Fruit fly (Drosophila melanogaster) whole organism, embryonic: ENCODE measurements around the gene p115.

ENCODE experiments used
- ATbp ChIP-seq: fragments of 200-800 bp; sonication (Bioruptor generic); optimal IDR thresholded peaks from 2 replicates; lab custom pipeline; 2017; ENCODE audit warnings: missing biosample characterization, mild to moderate bottlenecking, missing genetic modification characterization, missing genetic modification reagents
- CG10431 ChIP-seq: fragments of 200-800 bp; sonication (Bioruptor generic); optimal IDR thresholded peaks from 3 replicates; lab custom pipeline; 2018; ENCODE audit warnings: missing biosample characterization, mild to moderate bottlenecking, missing genetic modification characterization
- CG12391 ChIP-seq: fragments of 200-800 bp; sonication (Bioruptor generic); optimal IDR thresholded peaks from 3 replicates; lab custom pipeline; 2018; ENCODE audit warnings: missing biosample characterization, mild to moderate bottlenecking, missing genetic modification characterization, moderate library complexity
- CG14710 ChIP-seq: fragments of 200-800 bp; sonication (Bioruptor generic); optimal IDR thresholded peaks from 3 replicates; lab custom pipeline; 2019; ENCODE audit warnings: missing biosample characterization, mild to moderate bottlenecking, missing genetic modification characterization, moderate library complexity
- CG15269 ChIP-seq: fragments of 200-800 bp; sonication (Bioruptor generic); optimal IDR thresholded peaks from 2 replicates; lab custom pipeline; 2018; ENCODE audit warnings: missing biosample characterization, mild to moderate bottlenecking, missing genetic modification characterization, moderate library complexity
- CG17829 ChIP-seq: fragments of 200-800 bp; optimal IDR thresholded peaks from 2 replicates; lab custom pipeline; 2019; ENCODE audit warnings: missing biosample characterization, mild to moderate bottlenecking, missing genetic modification characterization, moderate library complexity
- CG1832 ChIP-seq: fragments of 200-800 bp; sonication (Bioruptor generic); optimal IDR thresholded peaks from 2 replicates; lab custom pipeline; 2017; ENCODE audit warnings: missing biosample characterization, mild to moderate bottlenecking, missing genetic modification characterization, inconsistent platforms
- CG2712 ChIP-seq: fragments of 200-800 bp; optimal IDR thresholded peaks from 3 replicates; lab custom pipeline; 2019; ENCODE audit warnings: missing biosample characterization, mild to moderate bottlenecking, missing genetic modification characterization, moderate library complexity
- CG3065 ChIP-seq: fragments of 200-800 bp; sonication (Bioruptor generic); optimal IDR thresholded peaks from 2 replicates; lab custom pipeline; 2016; ENCODE audit warnings: missing biosample characterization, missing genetic modification characterization
- CG31441 ChIP-seq: fragments of 200-800 bp; sonication (Bioruptor generic); IDR thresholded peaks from 2 replicates; pipeline ENCODE4 v1.3.6; 2022; ENCODE audit warnings: missing biosample characterization, missing genetic modification characterization
- CG32767 ChIP-seq: fragments of 200-800 bp; sonication (Bioruptor generic); IDR thresholded peaks from 2 replicates; pipeline ENCODE4 v1.3.6; 2022; ENCODE audit warnings: missing biosample characterization, missing genetic modification characterization
- CG34422 ChIP-seq: fragments of 200-800 bp; sonication (Bioruptor generic); IDR thresholded peaks from 3 replicates; pipeline ENCODE4 v1.3.6; 2022; ENCODE audit warnings: missing biosample characterization, missing genetic modification characterization
- CG3726 ChIP-seq: fragments of 200-800 bp; sonication (Bioruptor generic); IDR thresholded peaks from 3 replicates; pipeline ENCODE4, ENCODE4 v1.3.6; 2022; ENCODE audit warnings: missing biosample characterization, missing genetic modification characterization
- CG42726 ChIP-seq: fragments of 200-800 bp; sonication (Bioruptor generic); IDR thresholded peaks from 2 replicates; pipeline ENCODE4 v1.3.6; 2022; ENCODE audit warnings: missing biosample characterization, missing genetic modification characterization; ENCODE audit not compliant: partially characterized antibody
- CG4360 ChIP-seq: fragments of 200-800 bp; sonication (Bioruptor generic); IDR thresholded peaks from 2 replicates; pipeline ENCODE4 v1.3.6; 2022; ENCODE audit warnings: missing biosample characterization, missing genetic modification characterization
- CG8924 ChIP-seq: fragments of 200-800 bp; optimal IDR thresholded peaks from 3 replicates; lab custom pipeline; 2019; ENCODE audit warnings: missing biosample characterization, mild to moderate bottlenecking, missing genetic modification characterization, moderate library complexity
- Camta ChIP-seq: fragments of 200-800 bp; sonication (Bioruptor generic); optimal IDR thresholded peaks from 2 replicates; lab custom pipeline; 2016; ENCODE audit warnings: missing biosample characterization, missing genetic modification characterization
- Chrac-16 ChIP-seq: fragments of 200-800 bp; sonication (Bioruptor generic); optimal IDR thresholded peaks from 3 replicates; lab custom pipeline; 2016; ENCODE audit warnings: missing biosample characterization, missing genetic modification characterization
- Ets65A ChIP-seq: fragments of 200-800 bp; sonication (Bioruptor generic); peaks from one replicate; lab custom pipeline; 2016; ENCODE audit warnings: missing biosample characterization, missing genetic modification characterization
- H15 ChIP-seq: fragments of 200-800 bp; sonication (Bioruptor generic); IDR thresholded peaks from 3 replicates; pipeline ENCODE4 v1.3.6; 2022; ENCODE audit warnings: missing biosample characterization, missing genetic modification characterization
- HLHmδ ChIP-seq: fragments of 200-800 bp; sonication (Bioruptor generic); optimal IDR thresholded peaks from 2 replicates; lab custom pipeline; 2018; ENCODE audit warnings: missing biosample characterization, mild to moderate bottlenecking, missing genetic modification characterization, moderate library complexity
- HmgD ChIP-seq: fragments of 200-800 bp; sonication (Bioruptor generic); optimal IDR thresholded peaks from 3 replicates; lab custom pipeline; 2016; ENCODE audit warnings: missing biosample characterization, missing genetic modification characterization
- Hr39 ChIP-seq: fragments of >200 bp; optimal IDR thresholded peaks from 2 replicates; lab custom pipeline; 2017
- NC2β ChIP-seq: fragments of 200-800 bp; sonication (Bioruptor generic); optimal IDR thresholded peaks from 2 replicates; lab custom pipeline; 2016; ENCODE audit warnings: missing biosample characterization, missing genetic modification characterization
- Sox102F ChIP-seq: fragments of 200-800 bp; sonication (Bioruptor generic); optimal IDR thresholded peaks from 2 replicates; lab custom pipeline; 2018; ENCODE audit warnings: missing biosample characterization, mild to moderate bottlenecking, missing genetic modification characterization, moderate library complexity
- Sry-β ChIP-seq: fragments of 200-800 bp; sonication (Bioruptor generic); optimal IDR thresholded peaks from 2 replicates; lab custom pipeline; 2018; ENCODE audit warnings: missing biosample characterization, mild to moderate bottlenecking, missing genetic modification characterization, moderate library complexity
- Trl ChIP-seq, 3 experiments: fragments of >200 bp in 2 of 3; fragments of 200-800 bp in 1 of 3; sonication (Bioruptor generic) in 1 of 3; optimal IDR thresholded peaks; 2 replicates in 1 of 3; 3 replicates in 2 of 3; lab custom pipeline; 2016 to 2017; ENCODE audit warnings: missing biosample characterization in 1 of 3, missing genetic modification characterization in 1 of 3
- Xrp1 ChIP-seq: fragments of 200-800 bp; sonication (Bioruptor generic); IDR thresholded peaks from 2 replicates; pipeline ENCODE4 v1.3.6; 2022; ENCODE audit warnings: missing biosample characterization, missing genetic modification characterization
- ab ChIP-seq: fragments of 200-800 bp; sonication (Bioruptor generic); optimal IDR thresholded peaks from 2 replicates; lab custom pipeline; 2016; ENCODE audit warnings: missing biosample characterization, missing genetic modification characterization
- amos ChIP-seq: fragments of 200-800 bp; sonication (Bioruptor generic); IDR thresholded peaks from 2 replicates; pipeline ENCODE4 v1.3.6; 2022; ENCODE audit warnings: missing biosample characterization, missing genetic modification characterization; ENCODE audit not compliant: partially characterized antibody
- cad ChIP-seq: fragments of >200 bp; optimal IDR thresholded peaks from 2 replicates; lab custom pipeline; 2017; ENCODE audit warnings: missing biosample characterization, missing genetic modification characterization
- chif ChIP-seq, 2 experiments: fragments of 200-800 bp; sonication (Bioruptor generic); optimal IDR thresholded peaks; 3 replicates each; lab custom pipeline; 2016; ENCODE audit warnings: missing biosample characterization in 2 of 2, missing genetic modification characterization in 2 of 2
- croc ChIP-seq: fragments of 200-800 bp; sonication (Bioruptor generic); conservative IDR thresholded peaks from 3 replicates; pipeline ENCODE4 v1.3.6; 2022; ENCODE audit warnings: missing biosample characterization, missing genetic modification characterization
- dimm ChIP-seq: fragments of 200-800 bp; sonication (Bioruptor generic); IDR thresholded peaks from 2 replicates; pipeline ENCODE4 v1.3.6; 2022; ENCODE audit warnings: missing biosample characterization, missing genetic modification characterization
- exex ChIP-seq: fragments of 200-800 bp; sonication (Bioruptor generic); optimal IDR thresholded peaks from 4 replicates; lab custom pipeline; 2018; ENCODE audit warnings: missing biosample characterization, mild to moderate bottlenecking, missing genetic modification characterization, moderate library complexity
- hkb ChIP-seq, 2 experiments: fragments of 200-800 bp in 1 of 2; fragments of >200 bp in 1 of 2; sonication (Bioruptor generic) in 1 of 2; IDR thresholded peaks in 1 of 2; optimal IDR thresholded peaks in 1 of 2; 2 replicates each; pipeline versions ENCODE4 v1.3.6 to Lab custom; 2017 to 2022; ENCODE audit warnings: missing biosample characterization in 1 of 2, missing genetic modification characterization in 1 of 2
- insv ChIP-seq, 2 experiments: fragments of 200-800 bp; sonication (Bioruptor generic); optimal IDR thresholded peaks; 3 replicates each; lab custom pipeline; 2016 to 2018; ENCODE audit warnings: missing biosample characterization in 2 of 2, missing genetic modification characterization in 2 of 2
- kni ChIP-seq: fragments of 200-800 bp; sonication (Bioruptor generic); optimal IDR thresholded peaks from 3 replicates; lab custom pipeline; 2017; ENCODE audit warnings: mild to moderate bottlenecking, missing biosample characterization, missing genetic modification reagents, missing genetic modification characterization
- mld ChIP-seq: fragments of 200-800 bp; sonication (Bioruptor generic); IDR thresholded peaks from 3 replicates; pipeline ENCODE4 v1.3.6; 2022; ENCODE audit warnings: missing biosample characterization, missing genetic modification characterization; ENCODE audit not compliant: partially characterized antibody
- pfk ChIP-seq: fragments of 200-800 bp; sonication (Bioruptor generic); optimal IDR thresholded peaks from 2 replicates; lab custom pipeline; 2018; ENCODE audit warnings: missing biosample characterization, mild to moderate bottlenecking, missing genetic modification characterization, moderate library complexity
- phol ChIP-seq: fragments of 200-800 bp; sonication (Bioruptor generic); optimal IDR thresholded peaks from 3 replicates; lab custom pipeline; 2018; ENCODE audit warnings: missing biosample characterization, mild to moderate bottlenecking, missing genetic modification characterization, moderate library complexity
- prd ChIP-seq, 3 experiments: fragments of >200 bp in 2 of 3; fragments of 200-800 bp in 1 of 3; sonication (Bioruptor generic) in 1 of 3; optimal IDR thresholded peaks in 2 of 3; IDR thresholded peaks in 1 of 3; 2 replicates in 2 of 3; 3 replicates in 1 of 3; pipeline versions ENCODE4 v1.3.6 to Lab custom; 2017 to 2022; ENCODE audit warnings: missing biosample characterization in 1 of 3, missing genetic modification characterization in 1 of 3
- row ChIP-seq: fragments of 200-800 bp; sonication (Bioruptor generic); IDR thresholded peaks from 3 replicates; pipeline ENCODE4 v1.3.6; 2022; ENCODE audit warnings: missing biosample characterization, missing genetic modification characterization
- scrt ChIP-seq: fragments of 200-800 bp; sonication (Bioruptor generic); optimal IDR thresholded peaks from 2 replicates; lab custom pipeline; 2018; ENCODE audit warnings: missing biosample characterization, mild to moderate bottlenecking, missing genetic modification characterization, moderate library complexity
- sim ChIP-seq: fragments of 200-800 bp; sonication (Bioruptor generic); IDR thresholded peaks from 2 replicates; pipeline ENCODE4 v1.3.6; 2022; ENCODE audit warnings: missing biosample characterization, missing genetic modification characterization
- sqz ChIP-seq: fragments of 200-800 bp; sonication (Bioruptor generic); optimal IDR thresholded peaks from 3 replicates; lab custom pipeline; 2018; ENCODE audit warnings: missing biosample characterization, mild to moderate bottlenecking, missing genetic modification characterization
- zen2 ChIP-seq: fragments of 200-800 bp; sonication (Bioruptor generic); IDR thresholded peaks from 3 replicates; pipeline ENCODE4 v1.3.6; 2022; ENCODE audit warnings: missing biosample characterization, missing genetic modification characterization; ENCODE audit not compliant: partially characterized antibody

p115 gene

DNA sequence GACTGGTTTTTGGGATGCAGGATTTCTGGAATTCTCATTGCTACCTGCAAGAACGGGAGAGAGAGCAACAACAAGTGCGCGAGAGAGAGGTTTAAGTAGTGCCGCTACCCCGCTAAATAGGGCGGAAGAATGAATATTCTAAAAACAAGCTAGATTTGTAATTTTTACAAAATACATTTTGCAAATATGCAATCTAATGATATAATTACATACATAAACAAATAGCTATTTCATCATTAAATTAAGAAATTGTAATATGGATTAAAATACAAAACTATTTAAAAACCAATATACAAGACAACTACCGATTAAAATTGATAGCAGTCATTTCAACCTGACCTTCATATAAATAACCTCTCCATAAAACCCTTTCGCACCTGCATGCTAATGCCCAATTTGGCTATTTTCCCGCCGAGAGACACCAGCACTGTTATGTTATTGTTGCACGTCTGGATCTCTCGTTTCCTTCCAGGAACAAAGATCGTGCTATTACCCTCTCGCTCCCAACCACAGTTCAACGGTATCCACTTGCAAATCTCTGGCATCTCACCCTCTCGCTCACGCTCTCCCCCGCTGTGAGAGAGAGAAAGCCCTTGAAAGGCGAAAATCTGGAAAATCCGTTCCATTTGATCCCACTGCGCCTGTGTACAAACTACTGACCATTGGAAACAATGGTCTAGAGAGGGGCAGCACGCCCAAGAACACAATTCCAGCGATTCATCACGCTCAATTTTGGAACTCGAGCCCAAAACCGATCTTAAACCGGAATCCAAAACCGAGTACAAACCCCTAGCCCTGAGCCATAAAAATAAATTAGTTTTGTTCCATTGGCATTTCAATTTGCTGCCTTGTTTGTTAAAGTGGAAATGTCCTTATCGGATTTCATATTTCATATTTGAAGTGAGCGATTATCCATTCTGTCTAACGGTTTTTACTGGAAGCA lies 2.0 kb upstream of the p115 start, which contains the start of gene Nek2 (continued):
- peak; percentile 18 for TF ChIP-seq CG14710 (tag; lab: Kevin White, UChicago)
- TF ChIP-seq CG32767 (GFP tag; lab: Robert Waterston, UW) = no peak
- TF ChIP-seq scrt (GFP tag; lab: Kevin White, UChicago) = no peak
- TF ChIP-seq Trl (optimal IDR thresholded peaks at IDR 0.05; lab: Kevin White, UChicago) = peak in 1 of 2 experiments; percentile 57
- no peak for TF ChIP-seq Trl (GFP tag; optimal IDR thresholded peaks at IDR 0.05; lab: Kevin White, UChicago)
- TF ChIP-seq CG3065 (GFP tag; lab: Kevin White, UChicago) = no peak
- TF ChIP-seq CG15269 (tag; lab: Kevin White, UChicago) = no peak
- TF ChIP-seq kni (GFP tag; lab: Kevin White, UChicago) = peak; percentile 25
- TF ChIP-seq zen2 (GFP tag; lab: Robert Waterston, UW) = no peak
- TF ChIP-seq pfk (GFP tag; lab: Kevin White, UChicago) = peak; percentile 43
- no peak for TF ChIP-seq mld (GFP tag; lab: Robert Waterston, UW)
- peak; percentile 4 for TF ChIP-seq HLHmδ
- TF ChIP-seq HmgD = no peak
- no peak for TF ChIP-seq CG8924 (tag; lab: Kevin White, UChicago)
- TF ChIP-seq insv (GFP tag; optimal IDR thresholded peaks at IDR 0.05; lab: Kevin White, UChicago) = peak in 1 of 2 experiments; percentile 77
- no peak for TF ChIP-seq hkb (optimal IDR thresholded peaks at IDR 0.05; lab: Kevin White, UChicago)
- TF ChIP-seq hkb (GFP tag; IDR thresholded peaks at IDR 0.05; lab: Robert Waterston, UW) = no peak
- peak; percentile 37 for TF ChIP-seq CG12391 (tag; lab: Kevin White, UChicago)
- TF ChIP-seq ATbp (GFP tag; lab: Kevin White, UChicago) = no peak
- no peak for TF ChIP-seq H15
- no peak for TF ChIP-seq CG34422 (GFP tag; lab: Robert Waterston, UW)
- peak; percentile 67 for TF ChIP-seq CG1832 (GFP tag; lab: Kevin White, UChicago)
- peak; percentile 55 for TF ChIP-seq cad (GFP tag; lab: Kevin White, UChicago)
- TF ChIP-seq Hr39 (lab: Kevin White, UChicago) = no peak
- peak; percentile 89 for TF ChIP-seq Sry-β (GFP tag; lab: Kevin White, UChicago)
- no peak for TF ChIP-seq croc (GFP tag; lab: Robert Waterston, UW)
- TF ChIP-seq CG2712 (tag; lab: Kevin White, UChicago) = peak; percentile 9
- TF ChIP-seq phol = peak; percentile 5
- no peak for TF ChIP-seq dimm (GFP tag; lab: Robert Waterston, UW)
- TF ChIP-seq ab (GFP tag; lab: Kevin White, UChicago) = no peak
- no peak for TF ChIP-seq CG42726 (GFP tag; lab: Robert Waterston, UW)
- TF ChIP-seq CG4360 (GFP tag; lab: Robert Waterston, UW) = 0 out of 2 replicates have a peak, but pooled peaks have one; percentile 20
- TF ChIP-seq CG10431 (GFP tag; lab: Kevin White, UChicago) = no peak

DNA sequence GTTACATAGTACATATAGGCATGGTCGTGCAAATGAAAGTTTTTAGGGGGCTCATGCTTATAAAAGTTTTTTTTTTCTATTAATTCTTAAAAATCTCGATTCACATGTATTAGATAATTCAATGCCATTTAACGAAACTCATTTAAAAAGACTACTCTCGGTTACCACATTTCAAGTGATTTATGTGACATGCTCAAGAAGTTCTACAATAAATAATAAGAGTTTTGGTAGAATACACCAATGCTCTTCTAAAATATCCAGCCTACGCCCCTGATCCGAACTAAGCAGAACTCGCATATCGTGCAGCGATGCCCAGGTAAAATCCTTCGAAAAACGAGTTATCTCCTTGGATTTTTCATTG lies 1.3 kb upstream of the p115 start:
- no peak for TF ChIP-seq Camta
- TF ChIP-seq NC2β (GFP tag; lab: Kevin White, UChicago) = no peak
- TF ChIP-seq CG17829 (tag; lab: Kevin White, UChicago) = peak; percentile 4
- TF ChIP-seq prd (optimal IDR thresholded peaks at IDR 0.05; lab: Kevin White, UChicago) = no peak
- TF ChIP-seq prd (GFP tag; IDR thresholded peaks at IDR 0.05; lab: Robert Waterston, UW) = peak; percentile 64; the same call in 2 of the 3 replicates
- TF ChIP-seq CG31441 (GFP tag; lab: Robert Waterston, UW) = 0 out of 2 replicates have a peak, but pooled peaks have one; percentile 15
- no peak for TF ChIP-seq CG3726 (GFP tag; lab: Robert Waterston, UW)
- no peak for TF ChIP-seq exex
- TF ChIP-seq Chrac-16 (GFP tag; lab: Kevin White, UChicago) = peak; percentile 4
- TF ChIP-seq sim (GFP tag; lab: Robert Waterston, UW) = no peak
- peak; percentile 10 for TF ChIP-seq Ets65A (GFP tag; lab: Kevin White, UChicago)
- TF ChIP-seq amos (GFP tag; lab: Robert Waterston, UW) = no peak
- TF ChIP-seq sqz (GFP tag; lab: Kevin White, UChicago) = no peak
- TF ChIP-seq Sox102F = no peak
- 0 out of 3 replicates have a peak, but pooled peaks have one; percentile 16 for TF ChIP-seq row (GFP tag; lab: Robert Waterston, UW)
- TF ChIP-seq chif (GFP tag; optimal IDR thresholded peaks at IDR 0.05; lab: Kevin White, UChicago) = peak in 1 of 2 experiments; percentile 25
- TF ChIP-seq phol = peak; percentile 23
- TF ChIP-seq CG14710 (tag; lab: Kevin White, UChicago) = peak; percentile 17
- peak; percentile 42; the same call in 1 of the 2 replicates for TF ChIP-seq Xrp1
